Worm (Caenorhabditis elegans): ENCODE data around the gene F18C5.10.

F18C5.10 gene

ce11 chrII:6587264-6587870 lies 26.1 kb upstream of the F18C5.10 start, which contains the start of gene C56C10.7:
C56C10.7 (minus strand) TSS chrII:6587575.
- TF ChIP-seq gmeb-1 (tag; optimal IDR thresholded peaks at IDR 0.05) = no peak
- TF ChIP-seq ZK546.5 (tag; optimal IDR thresholded peaks at IDR 0.05) = no peak
- no peak for TF ChIP-seq lin-39 (tag; optimal IDR thresholded peaks at IDR 0.05)
- TF ChIP-seq ztf-11 (tag; optimal IDR thresholded peaks at IDR 0.05) = no peak
- no peak for TF ChIP-seq ceh-82 (tag; optimal IDR thresholded peaks at IDR 0.05)
- TF ChIP-seq ama-1 (optimal IDR thresholded peaks at IDR 0.05) = peak; percentile 40
- no peak for TF ChIP-seq skn-1 (tag; optimal IDR thresholded peaks at IDR 0.05)
- peak; percentile 69 for TF ChIP-seq ztf-4 (tag; optimal IDR thresholded peaks at IDR 0.05)
- peak; percentile 33 for TF ChIP-seq sma-3 (GFP tag; optimal IDR thresholded peaks at IDR 0.05)
- peak; percentile 51 for TF ChIP-seq crh-2 (tag; optimal IDR thresholded peaks at IDR 0.05)
- no peak for TF ChIP-seq C34F6.9 (tag; optimal IDR thresholded peaks at IDR 0.05)
- TF ChIP-seq elt-1 (tag; optimal IDR thresholded peaks at IDR 0.05) = no peak
- no peak for TF ChIP-seq Y55F3AM.14 (GFP tag; optimal IDR thresholded peaks at IDR 0.05)
- TF ChIP-seq peb-1 (tag; optimal IDR thresholded peaks at IDR 0.05) = no peak
- no peak for TF ChIP-seq zag-1 (tag; optimal IDR thresholded peaks at IDR 0.05)
- no peak for TF ChIP-seq mdl-1 (tag; optimal IDR thresholded peaks at IDR 0.05)
- TF ChIP-seq alr-1 (tag; optimal IDR thresholded peaks at IDR 0.05) = no peak
- TF ChIP-seq nhr-11 (tag; optimal IDR thresholded peaks at IDR 0.05) = no peak
- TF ChIP-seq nhr-12 (tag; optimal IDR thresholded peaks at IDR 0.05) = no peak
- no peak for TF ChIP-seq nhr-237 (tag; optimal IDR thresholded peaks at IDR 0.05)
- TF ChIP-seq sma-9 (GFP tag; optimal IDR thresholded peaks at IDR 0.05) = peak; percentile 27
- no peak for TF ChIP-seq sma-9 (tag; optimal IDR thresholded peaks at IDR 0.05)
- TF ChIP-seq lsy-2 (tag; optimal IDR thresholded peaks at IDR 0.05) = peak; percentile 25 to 50
- no peak for TF ChIP-seq snpc-4 (tag; optimal IDR thresholded peaks at IDR 0.05)

ce11 chrII:6582758-6583157 lies 21.5 kb upstream of the F18C5.10 start, which contains the start of gene C56C10.4:
C56C10.4 (plus strand) TSS chrII:6583058.
- no peak for TF ChIP-seq mbf-1 (tag; optimal IDR thresholded peaks at IDR 0.05)
- TF ChIP-seq crh-2 (tag; optimal IDR thresholded peaks at IDR 0.05) = no peak

ce11 chrII:6581236-6581635 lies 20.0 kb upstream of the F18C5.10 start, which contains the start of gene C56C10.6:
C56C10.6 (minus strand) TSS chrII:6581336.
- TF ChIP-seq ZK546.5 (tag; optimal IDR thresholded peaks at IDR 0.05) = no peak
- TF ChIP-seq dmd-4 (tag; optimal IDR thresholded peaks at IDR 0.05) = no peak
- TF ChIP-seq lin-39 (tag; optimal IDR thresholded peaks at IDR 0.05) = no peak
- no peak for TF ChIP-seq mbf-1 (tag; optimal IDR thresholded peaks at IDR 0.05)
- TF ChIP-seq crh-2 (tag; optimal IDR thresholded peaks at IDR 0.05) = no peak
- no peak for TF ChIP-seq F13H6.1 (tag; optimal IDR thresholded peaks at IDR 0.05)
- TF ChIP-seq nhr-11 (tag; optimal IDR thresholded peaks at IDR 0.05) = no peak
- no peak for TF ChIP-seq elt-3 (tag; optimal IDR thresholded peaks at IDR 0.05)
- no peak for TF ChIP-seq sma-9 (GFP tag; optimal IDR thresholded peaks at IDR 0.05)
- no peak for TF ChIP-seq sma-9 (tag; optimal IDR thresholded peaks at IDR 0.05)
- no peak for TF ChIP-seq nhr-21 (tag; optimal IDR thresholded peaks at IDR 0.05)
- no peak for TF ChIP-seq egl-27 (tag; optimal IDR thresholded peaks at IDR 0.05)
- no peak for TF ChIP-seq mab-5 (tag; optimal IDR thresholded peaks at IDR 0.05)
- no peak for TF ChIP-seq nhr-77 (tag; optimal IDR thresholded peaks at IDR 0.05)
- no peak for TF ChIP-seq nhr-23 (tag; optimal IDR thresholded peaks at IDR 0.05)
- no peak for TF ChIP-seq aly-2 (tag; optimal IDR thresholded peaks at IDR 0.05)
- no peak for TF ChIP-seq C34F6.9 (tag; optimal IDR thresholded peaks at IDR 0.05)

ce11 chrII:6578378-6578777 lies 17.1 kb upstream of the F18C5.10 start, which contains the start of gene sra-31:
sra-31 (minus strand) TSS chrII:6578478.
- no peak for TF ChIP-seq lin-39 (tag; optimal IDR thresholded peaks at IDR 0.05)
- no peak for TF ChIP-seq nhr-12 (tag; optimal IDR thresholded peaks at IDR 0.05)
- TF ChIP-seq sem-4 (tag; optimal IDR thresholded peaks at IDR 0.05) = no peak
- TF ChIP-seq mab-5 (tag; optimal IDR thresholded peaks at IDR 0.05) = no peak
- TF ChIP-seq peb-1 (tag; optimal IDR thresholded peaks at IDR 0.05) = no peak
- TF ChIP-seq nhr-10 (tag; optimal IDR thresholded peaks at IDR 0.05) = no peak

ce11 chrII:6575647-6576046 lies 14.4 kb upstream of the F18C5.10 start, which contains the start of gene sra-29:
sra-29 (minus strand) TSS chrII:6575747.
- TF ChIP-seq F13H6.1 (tag; optimal IDR thresholded peaks at IDR 0.05) = no peak
- TF ChIP-seq snpc-4 (tag; optimal IDR thresholded peaks at IDR 0.05) = no peak
- TF ChIP-seq nhr-12 (tag; optimal IDR thresholded peaks at IDR 0.05) = no peak
- TF ChIP-seq ztf-4 (tag; optimal IDR thresholded peaks at IDR 0.05) = no peak
- no peak for TF ChIP-seq nhr-237 (tag; optimal IDR thresholded peaks at IDR 0.05)

All from whole organism, L2 larva.